Fruit fly (Drosophila melanogaster) whole organism, embryonic: ENCODE results near the gene bon.

Source experiments
- Adf1 ChIP-seq: fragments of 200-800 bp; sonication (Bioruptor generic); IDR thresholded peaks from 2 replicates; pipeline ENCODE4 v1.3.6; 2022; ENCODE audit warnings: missing biosample characterization, missing genetic modification characterization
- Bgb ChIP-seq: fragments of 200-800 bp; sonication (Bioruptor generic); IDR thresholded peaks from 2 replicates; pipeline ENCODE4 v1.3.6; 2022; ENCODE audit warnings: missing biosample characterization, missing genetic modification characterization; ENCODE audit not compliant: partially characterized antibody
- CG10565 ChIP-seq: fragments of 200-800 bp; sonication (Bioruptor generic); optimal IDR thresholded peaks from 3 replicates; lab custom pipeline; 2016; ENCODE audit warnings: missing biosample characterization, mild to moderate bottlenecking, missing genetic modification characterization
- CG11093 ChIP-seq: fragments of 200-800 bp; sonication (Bioruptor generic); IDR thresholded peaks from 3 replicates; pipeline ENCODE4 v1.3.6; 2022; ENCODE audit warnings: missing biosample characterization, missing genetic modification characterization
- CG12769 ChIP-seq: fragments of 200-800 bp; sonication (Bioruptor generic); optimal IDR thresholded peaks from 2 replicates; lab custom pipeline; 2019; ENCODE audit warnings: missing biosample characterization, mild to moderate bottlenecking, missing genetic modification characterization, moderate library complexity
- CG13894 ChIP-seq: fragments of 200-800 bp; sonication (Bioruptor generic); optimal IDR thresholded peaks from 3 replicates; lab custom pipeline; 2018; ENCODE audit warnings: missing biosample characterization, mild to moderate bottlenecking, missing genetic modification characterization, moderate library complexity
- CG14667 ChIP-seq: fragments of 200-800 bp; sonication (Bioruptor generic); IDR thresholded peaks from 2 replicates; pipeline ENCODE4 v1.3.6; 2022; ENCODE audit warnings: missing biosample characterization, missing genetic modification characterization
- CG15011 ChIP-seq: fragments of 200-800 bp; sonication (Bioruptor generic); optimal IDR thresholded peaks from 3 replicates; lab custom pipeline; 2018; ENCODE audit warnings: missing biosample characterization, mild to moderate bottlenecking, missing genetic modification characterization
- CG1647 ChIP-seq: fragments of 200-800 bp; sonication (Bioruptor generic); optimal IDR thresholded peaks from 3 replicates; lab custom pipeline; 2016; ENCODE audit warnings: missing biosample characterization, missing genetic modification characterization
- CG16863 ChIP-seq: fragments of 200-800 bp; sonication (Bioruptor generic); optimal IDR thresholded peaks from 3 replicates; lab custom pipeline; 2016; ENCODE audit warnings: missing biosample characterization, missing genetic modification characterization
- CG17186 ChIP-seq: fragments of 200-800 bp; sonication (Bioruptor generic); optimal IDR thresholded peaks from 3 replicates; lab custom pipeline; 2017; ENCODE audit warnings: missing biosample characterization, missing genetic modification reagents, missing genetic modification characterization
- CG18262 ChIP-seq: fragments of 200-800 bp; optimal IDR thresholded peaks from 3 replicates; lab custom pipeline; 2019; ENCODE audit warnings: missing biosample characterization, mild to moderate bottlenecking, missing genetic modification characterization, moderate library complexity
- CG2678 ChIP-seq: fragments of 200-800 bp; sonication (Bioruptor generic); optimal IDR thresholded peaks from 3 replicates; lab custom pipeline; 2019; ENCODE audit warnings: missing biosample characterization, mild to moderate bottlenecking, missing genetic modification characterization, moderate library complexity
- CG30020 ChIP-seq: fragments of 200-800 bp; optimal IDR thresholded peaks from 2 replicates; lab custom pipeline; 2019; ENCODE audit warnings: missing biosample characterization, mild to moderate bottlenecking, missing genetic modification characterization, moderate library complexity
- CG3065 ChIP-seq: fragments of 200-800 bp; sonication (Bioruptor generic); optimal IDR thresholded peaks from 2 replicates; lab custom pipeline; 2016; ENCODE audit warnings: missing biosample characterization, missing genetic modification characterization
- CG33213 ChIP-seq: fragments of 200-800 bp; sonication (Bioruptor generic); optimal IDR thresholded peaks from 3 replicates; lab custom pipeline; 2016; ENCODE audit warnings: missing biosample characterization, missing genetic modification characterization
- CG43689 ChIP-seq: fragments of 200-800 bp; sonication (Bioruptor generic); IDR thresholded peaks from 2 replicates; pipeline ENCODE4 v1.3.6; 2022; ENCODE audit warnings: missing biosample characterization, missing genetic modification characterization
- CG7745 ChIP-seq: fragments of 200-800 bp; sonication (Bioruptor generic); optimal IDR thresholded peaks from 2 replicates; lab custom pipeline; 2018; ENCODE audit warnings: missing biosample characterization, mild to moderate bottlenecking, missing genetic modification characterization, moderate library complexity
- CG7987 ChIP-seq: fragments of 200-800 bp; sonication (Bioruptor generic); optimal IDR thresholded peaks from 2 replicates; lab custom pipeline; 2018; ENCODE audit warnings: missing biosample characterization, mild to moderate bottlenecking, missing genetic modification characterization, moderate library complexity
- CG8089 ChIP-seq: fragments of 200-800 bp; sonication (Bioruptor generic); optimal IDR thresholded peaks from 3 replicates; lab custom pipeline; 2016; ENCODE audit warnings: missing biosample characterization, missing genetic modification characterization
- CoRest ChIP-seq: fragments of 200-800 bp; sonication (Bioruptor generic); optimal IDR thresholded peaks from 3 replicates; lab custom pipeline; 2018; ENCODE audit warnings: missing biosample characterization, mild to moderate bottlenecking, missing genetic modification characterization, moderate library complexity
- Dll ChIP-seq: fragments of 200-800 bp; sonication (Bioruptor generic); IDR thresholded peaks from 4 replicates; pipeline ENCODE4 v1.3.6; 2022; ENCODE audit warnings: missing biosample characterization, missing genetic modification characterization; ENCODE audit not compliant: partially characterized antibody
- Drgx ChIP-seq: fragments of 200-800 bp; sonication (Bioruptor generic); IDR thresholded peaks from 2 replicates; pipeline ENCODE4 v1.3.6; 2022; ENCODE audit warnings: missing biosample characterization, missing genetic modification characterization
- E2f1 ChIP-seq: fragments of 200-800 bp; sonication (Bioruptor generic); IDR thresholded peaks from 2 replicates; pipeline ENCODE4 v1.3.6; 2022; ENCODE audit warnings: missing biosample characterization, missing genetic modification characterization
- Hr3 ChIP-seq: fragments of 200-800 bp; sonication (Bioruptor generic); optimal IDR thresholded peaks from 3 replicates; lab custom pipeline; 2016; ENCODE audit warnings: missing biosample characterization, missing genetic modification characterization
- MBD-R2 ChIP-seq: fragments of 200-800 bp; sonication (Bioruptor generic); IDR thresholded peaks from 2 replicates; pipeline ENCODE4 v1.3.6; 2022; ENCODE audit warnings: missing biosample characterization, missing genetic modification characterization
- Mrtf ChIP-seq: fragments of 200-800 bp; sonication (Bioruptor generic); IDR thresholded peaks from 3 replicates; pipeline ENCODE4 v1.3.6; 2022; ENCODE audit warnings: missing biosample characterization, missing genetic modification characterization
- NC2β ChIP-seq: fragments of 200-800 bp; sonication (Bioruptor generic); optimal IDR thresholded peaks from 2 replicates; lab custom pipeline; 2016; ENCODE audit warnings: missing biosample characterization, missing genetic modification characterization
- Nf-YA ChIP-seq: fragments of 200-800 bp; sonication (Bioruptor generic); IDR thresholded peaks from 2 replicates; pipeline ENCODE4 v1.3.6; 2022; ENCODE audit warnings: missing biosample characterization, missing genetic modification characterization
- Pdp1 ChIP-seq, 2 experiments: fragments of 200-800 bp; sonication (Bioruptor generic); optimal IDR thresholded peaks; 3 replicates each; lab custom pipeline; 2016; ENCODE audit warnings: missing biosample characterization in 2 of 2, missing genetic modification characterization in 2 of 2, mild to moderate bottlenecking in 1 of 2, moderate library complexity in 1 of 2
- Ssrp ChIP-seq: fragments of 200-800 bp; sonication (Bioruptor generic); optimal IDR thresholded peaks from 2 replicates; lab custom pipeline; 2018; ENCODE audit warnings: missing biosample characterization, mild to moderate bottlenecking, missing genetic modification characterization, moderate library complexity
- Tbp ChIP-seq: fragments of >200 bp; optimal IDR thresholded peaks from 2 replicates; lab custom pipeline; 2018; ENCODE audit warnings: missing biosample characterization, missing genetic modification characterization
- ac ChIP-seq: fragments of 200-800 bp; sonication (Bioruptor generic); optimal IDR thresholded peaks from 3 replicates; lab custom pipeline; 2017; ENCODE audit warnings: missing biosample characterization, mild to moderate bottlenecking, missing genetic modification characterization
- bab2 ChIP-seq: fragments of 200-800 bp; sonication (Bioruptor generic); optimal IDR thresholded peaks from 2 replicates; lab custom pipeline; 2016; ENCODE audit warnings: missing biosample characterization, missing genetic modification characterization
- bigmax ChIP-seq: fragments of 200-800 bp; sonication (Bioruptor generic); optimal IDR thresholded peaks from 2 replicates; lab custom pipeline; 2018; ENCODE audit warnings: missing biosample characterization, mild to moderate bottlenecking, missing genetic modification characterization
- cas ChIP-seq: fragments of 200-800 bp; sonication (Bioruptor generic); IDR thresholded peaks from 2 replicates; pipeline ENCODE4 v1.3.6; 2022; ENCODE audit warnings: missing biosample characterization, missing genetic modification characterization
- chif ChIP-seq, 2 experiments: fragments of 200-800 bp; sonication (Bioruptor generic); optimal IDR thresholded peaks; 3 replicates each; lab custom pipeline; 2016; ENCODE audit warnings: missing biosample characterization in 2 of 2, missing genetic modification characterization in 2 of 2
- dmrt99B ChIP-seq: fragments of 200-800 bp; sonication (Bioruptor generic); optimal IDR thresholded peaks from 2 replicates; lab custom pipeline; 2018; ENCODE audit warnings: missing biosample characterization, mild to moderate bottlenecking, missing genetic modification characterization, moderate library complexity
- en ChIP-seq: fragments of 200-800 bp; sonication (Bioruptor generic); optimal IDR thresholded peaks from 2 replicates; lab custom pipeline; 2016; ENCODE audit warnings: missing biosample characterization, missing genetic modification characterization
- ham ChIP-seq: fragments of 200-800 bp; sonication (Bioruptor generic); IDR thresholded peaks from 2 replicates; pipeline ENCODE4 v1.3.6; 2022; ENCODE audit warnings: missing biosample characterization, missing genetic modification characterization
- lilli ChIP-seq: fragments of 200-800 bp; sonication (Bioruptor generic); optimal IDR thresholded peaks from 3 replicates; lab custom pipeline; 2016; ENCODE audit warnings: missing biosample characterization, missing genetic modification characterization
- oc ChIP-seq: fragments of 200-800 bp; sonication (Bioruptor generic); optimal IDR thresholded peaks from 2 replicates; lab custom pipeline; 2018; ENCODE audit warnings: missing biosample characterization, mild to moderate bottlenecking, missing genetic modification characterization, moderate library complexity
- prd ChIP-seq, 3 experiments: fragments of >200 bp in 2 of 3; fragments of 200-800 bp in 1 of 3; sonication (Bioruptor generic) in 1 of 3; optimal IDR thresholded peaks in 2 of 3; IDR thresholded peaks in 1 of 3; 2 replicates in 2 of 3; 3 replicates in 1 of 3; pipeline versions ENCODE4 v1.3.6 to Lab custom; 2017 to 2022; ENCODE audit warnings: missing biosample characterization in 1 of 3, missing genetic modification characterization in 1 of 3
- ro ChIP-seq: fragments of 200-800 bp; sonication (Bioruptor generic); IDR thresholded peaks from 2 replicates; pipeline ENCODE4 v1.3.6; 2022; ENCODE audit warnings: missing biosample characterization, missing genetic modification characterization
- sima ChIP-seq: fragments of 200-800 bp; sonication (Bioruptor generic); optimal IDR thresholded peaks from 2 replicates; lab custom pipeline; 2016; ENCODE audit warnings: missing biosample characterization, missing genetic modification characterization
- sqz ChIP-seq: fragments of 200-800 bp; sonication (Bioruptor generic); optimal IDR thresholded peaks from 3 replicates; lab custom pipeline; 2018; ENCODE audit warnings: missing biosample characterization, mild to moderate bottlenecking, missing genetic modification characterization
- sr ChIP-seq: fragments of 200-800 bp; sonication (Bioruptor generic); IDR thresholded peaks from 3 replicates; pipeline ENCODE4 v1.3.6; 2022; ENCODE audit warnings: missing biosample characterization, missing genetic modification characterization
- stwl ChIP-seq: fragments of 200-800 bp; sonication (Bioruptor generic); optimal IDR thresholded peaks from 3 replicates; lab custom pipeline; 2018; ENCODE audit warnings: missing biosample characterization, mild to moderate bottlenecking, missing genetic modification characterization, moderate library complexity
- tio ChIP-seq: fragments of 200-800 bp; sonication (Bioruptor generic); optimal IDR thresholded peaks from 2 replicates; lab custom pipeline; 2017; ENCODE audit warnings: missing biosample characterization, missing genetic modification characterization, inconsistent platforms
- zen2 ChIP-seq: fragments of 200-800 bp; sonication (Bioruptor generic); IDR thresholded peaks from 3 replicates; pipeline ENCODE4 v1.3.6; 2022; ENCODE audit warnings: missing biosample characterization, missing genetic modification characterization; ENCODE audit not compliant: partially characterized antibody

bon gene

dm6 chr3R:20560668-20561226 lies 32.2 kb upstream of the bon start, which contains the start of gene CG5191 (continued):
- TF ChIP-seq Ssrp (tag; lab: Kevin White, UChicago) (no peak), prd (optimal IDR thresholded peaks at IDR 0.05; lab: Kevin White, UChicago) (no peak), prd (GFP tag; IDR thresholded peaks at IDR 0.05; lab: Robert Waterston, UW) (no peak; the same call in 2 of the 3 replicates), ro (no peak), Tbp (no peak), Adf1 (peak; percentile 47), CG7745 (peak; percentile 97), MBD-R2 (GFP tag; lab: Robert Waterston, UW) (peak; percentile 71), CG10565 (no peak), CG43689 (no peak), Hr3 (GFP tag; lab: Kevin White, UChicago) (no peak), ham (no peak), tio (GFP tag; lab: Kevin White, UChicago) (no peak), CG33213 (GFP tag; lab: Kevin White, UChicago) (no peak), Dll (GFP tag; lab: Robert Waterston, UW) (peak; percentile 55; the same call in 3 of the 4 replicates), CG3065 (no peak), CG18262 (tag; lab: Kevin White, UChicago) (no peak), CG15011 (GFP tag; lab: Kevin White, UChicago) (no peak), sqz (GFP tag; lab: Kevin White, UChicago) (no peak), bab2 (GFP tag; lab: Kevin White, UChicago) (no peak), dmrt99B (peak; percentile 16), CG11093 (GFP tag; lab: Robert Waterston, UW) (no peak), CG2678 (peak; percentile 15), CG16863 (no peak), CoRest (tag; lab: Kevin White, UChicago) (peak; percentile 13), CG17186 (GFP tag; lab: Kevin White, UChicago) (no peak), CG8089 (GFP tag; lab: Kevin White, UChicago) (no peak), CG13894 (tag; lab: Kevin White, UChicago) (peak; percentile 16), NC2β (no peak), cas (GFP tag; lab: Robert Waterston, UW) (no peak), CG12769 (peak; percentile 12), en (GFP tag; lab: Kevin White, UChicago) (no peak), Pdp1 (GFP tag; optimal IDR thresholded peaks at IDR 0.05; lab: Kevin White, UChicago) (no peak), zen2 (no peak; the same call in 2 of the 3 replicates), E2f1 (no peak), Mrtf (GFP tag; lab: Robert Waterston, UW) (no peak), sima (no peak), CG7987 (GFP tag; lab: Kevin White, UChicago) (peak; percentile 9), oc (tag; lab: Kevin White, UChicago) (no peak), CG1647 (GFP tag; lab: Kevin White, UChicago) (no peak), Nf-YA (GFP tag; lab: Robert Waterston, UW) (no peak), CG14667 (no peak), bigmax (GFP tag; lab: Kevin White, UChicago) (no peak), Bgb (GFP tag; lab: Robert Waterston, UW) (peak; percentile 54), CG30020 (tag; lab: Kevin White, UChicago) (no peak), Drgx (no peak), sr (0 out of 3 replicates have a peak, but pooled peaks have one; percentile 7), chif (GFP tag; optimal IDR thresholded peaks at IDR 0.05; lab: Kevin White, UChicago) (no peak), lilli (GFP tag; lab: Kevin White, UChicago) (no peak), ac (peak; percentile 13), stwl (tag; lab: Kevin White, UChicago) (peak; percentile 77)
